Fruit fly (Drosophila melanogaster) whole organism, embryonic: ENCODE results near the gene cerv.

Experiments
- CG12155 ChIP-seq: fragments of 200-800 bp; sonication (Bioruptor generic); optimal IDR thresholded peaks from 3 replicates; lab custom pipeline; 2016; ENCODE audit warnings: missing biosample characterization, missing genetic modification characterization
- CG17385 ChIP-seq: fragments of 200-800 bp; sonication (Bioruptor generic); optimal IDR thresholded peaks from 3 replicates; lab custom pipeline; 2018; ENCODE audit warnings: missing biosample characterization, mild to moderate bottlenecking, missing genetic modification characterization
- CG1832 ChIP-seq: fragments of 200-800 bp; sonication (Bioruptor generic); optimal IDR thresholded peaks from 2 replicates; lab custom pipeline; 2017; ENCODE audit warnings: missing biosample characterization, mild to moderate bottlenecking, missing genetic modification characterization, inconsistent platforms
- CG8478 ChIP-seq: fragments of >200 bp; optimal IDR thresholded peaks from 2 replicates; lab custom pipeline; 2018
- Nf-YC ChIP-seq: fragments of 200-800 bp; optimal IDR thresholded peaks from 3 replicates; lab custom pipeline; 2019; ENCODE audit warnings: missing biosample characterization, mild to moderate bottlenecking, missing genetic modification characterization, moderate library complexity
- ken ChIP-seq: fragments of 200-800 bp; sonication (Bioruptor generic); IDR thresholded peaks from 3 replicates; pipeline ENCODE4 v1.3.6; 2022; ENCODE audit warnings: missing biosample characterization, missing genetic modification characterization
- sd ChIP-seq: fragments of 200-800 bp; sonication (Bioruptor generic); optimal IDR thresholded peaks from 3 replicates; lab custom pipeline; 2018; ENCODE audit warnings: missing biosample characterization, mild to moderate bottlenecking, missing genetic modification characterization, moderate library complexity
- zen2 ChIP-seq: fragments of 200-800 bp; sonication (Bioruptor generic); IDR thresholded peaks from 3 replicates; pipeline ENCODE4 v1.3.6; 2022; ENCODE audit warnings: missing biosample characterization, missing genetic modification characterization; ENCODE audit not compliant: partially characterized antibody

DNA sequence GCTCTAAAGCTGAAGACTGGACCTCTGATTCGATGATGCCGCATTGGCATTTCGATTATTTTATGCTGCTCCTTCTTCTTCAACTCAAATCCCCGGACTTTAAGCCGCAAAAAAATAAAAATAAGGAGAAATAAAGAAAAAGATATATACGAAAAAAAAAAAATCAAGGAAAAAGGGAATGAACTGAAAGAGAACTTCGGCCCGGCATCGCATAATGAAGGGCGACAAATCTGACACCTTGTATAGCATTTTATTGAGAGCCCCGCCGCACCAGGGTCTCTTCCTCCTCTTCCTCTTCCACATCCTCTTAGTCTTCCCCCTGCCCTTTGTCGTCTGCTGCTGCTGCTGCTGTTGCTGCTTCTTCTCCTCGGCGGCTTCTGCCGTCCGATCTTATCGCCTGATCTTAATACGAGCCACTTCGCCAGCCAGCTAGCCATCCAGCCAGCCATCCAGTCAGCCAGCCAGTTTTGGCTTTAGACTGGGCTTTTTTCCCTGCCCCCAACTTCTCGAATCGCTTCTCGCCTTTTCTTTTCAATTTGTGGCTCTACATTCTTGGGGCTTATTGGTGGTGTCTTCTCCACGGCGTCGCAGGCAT lies 30.9 kb upstream of the cerv start:
- no peak for TF ChIP-seq zen2 (GFP tag; lab: Robert Waterston, UW)
- TF ChIP-seq CG8478 (lab: Kevin White, UChicago) = no peak
- TF ChIP-seq ken (GFP tag; lab: Robert Waterston, UW) = no peak
- no peak for TF ChIP-seq Nf-YC (tag; lab: Kevin White, UChicago)
- no peak for TF ChIP-seq CG17385
- no peak for TF ChIP-seq CG1832
- no peak for TF ChIP-seq sd (tag; lab: Kevin White, UChicago)
- no peak for TF ChIP-seq CG12155
